Fruit fly (Drosophila melanogaster) whole organism, adult: ENCODE measurements around the gene Bx.

Experiments used
- CG12768 ChIP-seq: fragments of 200-800 bp; sonication (Bioruptor generic); optimal IDR thresholded peaks from 2 replicates; lab custom pipeline; 2017; ENCODE audit warnings: missing biosample characterization, missing genetic modification characterization, mild to moderate bottlenecking, moderate library complexity, missing genetic modification reagents
- CG14711 ChIP-seq: fragments of 200-800 bp; sonication (Bioruptor generic); optimal IDR thresholded peaks from 2 replicates; lab custom pipeline; 2018; ENCODE audit warnings: missing biosample characterization, mild to moderate bottlenecking, missing genetic modification characterization, moderate library complexity
- CG1620 ChIP-seq: fragments of 200-800 bp; sonication (Bioruptor generic); optimal IDR thresholded peaks from 2 replicates; lab custom pipeline; 2016; ENCODE audit warnings: missing biosample characterization, missing genetic modification characterization
- CG33017 ChIP-seq: fragments of 200-800 bp; sonication (Bioruptor generic); optimal IDR thresholded peaks from 2 replicates; lab custom pipeline; 2018; ENCODE audit warnings: missing biosample characterization, mild to moderate bottlenecking, missing genetic modification characterization, moderate library complexity
- CG5204 ChIP-seq: fragments of 200-800 bp; sonication (Bioruptor generic); optimal IDR thresholded peaks from 2 replicates; lab custom pipeline; 2016; ENCODE audit warnings: missing biosample characterization, missing genetic modification characterization
- CG7045 ChIP-seq: fragments of 200-800 bp; sonication (Bioruptor generic); optimal IDR thresholded peaks from 2 replicates; lab custom pipeline; 2017; ENCODE audit warnings: missing biosample characterization, mild to moderate bottlenecking, missing genetic modification characterization
- CG7101 ChIP-seq: fragments of 200-800 bp; sonication (Bioruptor generic); optimal IDR thresholded peaks from 2 replicates; lab custom pipeline; 2018; ENCODE audit warnings: missing biosample characterization, mild to moderate bottlenecking, missing genetic modification characterization, moderate library complexity
- Clk ChIP-seq: fragments of 200-800 bp; sonication (Bioruptor generic); optimal IDR thresholded peaks from 2 replicates; lab custom pipeline; 2017; ENCODE audit warnings: missing biosample characterization, missing genetic modification characterization
- Crg-1 ChIP-seq: fragments of 200-800 bp; sonication (Bioruptor generic); optimal IDR thresholded peaks from 2 replicates; lab custom pipeline; 2016; ENCODE audit warnings: missing biosample characterization, missing genetic modification characterization
- Mnt ChIP-seq: fragments of 200-800 bp; sonication (Bioruptor generic); optimal IDR thresholded peaks from 2 replicates; lab custom pipeline; 2016; ENCODE audit warnings: missing biosample characterization, mild to moderate bottlenecking, missing genetic modification characterization
- bab1 ChIP-seq: fragments of 200-800 bp; sonication (Bioruptor generic); optimal IDR thresholded peaks from 3 replicates; lab custom pipeline; 2019; ENCODE audit warnings: missing biosample characterization, mild to moderate bottlenecking, missing genetic modification characterization, moderate library complexity
- cic ChIP-seq: fragments of 200-800 bp; sonication (Bioruptor generic); optimal IDR thresholded peaks from 2 replicates; lab custom pipeline; 2017; ENCODE audit warnings: missing biosample characterization, mild to moderate bottlenecking, missing genetic modification characterization, moderate library complexity
- cnc ChIP-seq, 2 experiments: fragments of >200 bp; optimal IDR thresholded peaks; 2 replicates each; lab custom pipeline; 2017
- kay ChIP-seq: fragments of 200-800 bp; sonication (Bioruptor generic); peaks from one replicate; lab custom pipeline; 2016; ENCODE audit warnings: missing biosample characterization, missing genetic modification characterization, borderline replicate concordance
- ovo ChIP-seq: fragments of 200-800 bp; sonication (Bioruptor generic); optimal IDR thresholded peaks from 2 replicates; lab custom pipeline; 2016; ENCODE audit warnings: missing biosample characterization, missing genetic modification characterization
- pad ChIP-seq: fragments of 200-800 bp; sonication (Bioruptor generic); optimal IDR thresholded peaks from 3 replicates; lab custom pipeline; 2017; ENCODE audit warnings: missing biosample characterization, missing genetic modification characterization, mild to moderate bottlenecking, moderate library complexity, missing genetic modification reagents
- tj ChIP-seq: fragments of 200-800 bp; sonication (Bioruptor generic); optimal IDR thresholded peaks from 3 replicates; lab custom pipeline; 2017; ENCODE audit warnings: missing biosample characterization, mild to moderate bottlenecking, missing genetic modification characterization, moderate library complexity
- toe ChIP-seq: fragments of 200-800 bp; sonication (Bioruptor generic); optimal IDR thresholded peaks from 2 replicates; lab custom pipeline; 2016; ENCODE audit warnings: missing biosample characterization, missing genetic modification characterization

Bx gene

dm6 chrX:18618122-18618521, 102.9 kb downstream of the Bx start:
- TF ChIP-seq CG7045 (GFP tag; lab: Kevin White, UChicago) (no peak), tj (GFP tag; lab: Kevin White, UChicago) (no peak), pad (GFP tag; lab: Kevin White, UChicago) (no peak), toe (GFP tag; lab: Kevin White, UChicago) (no peak), cnc (optimal IDR thresholded peaks at IDR 0.05; lab: Kevin White, UChicago) (no peak), CG5204 (GFP tag; lab: Kevin White, UChicago) (no peak), Mnt (GFP tag; lab: Kevin White, UChicago) (no peak), cic (GFP tag; lab: Kevin White, UChicago) (no peak), CG12768 (GFP tag; lab: Kevin White, UChicago) (no peak), bab1 (no peak), CG1620 (GFP tag; lab: Kevin White, UChicago) (no peak), kay (GFP tag; lab: Kevin White, UChicago) (no peak)

- TF ChIP-seq Crg-1 (GFP tag; lab: Kevin White, UChicago) = no peak
- no peak for TF ChIP-seq CG14711 (tag; lab: Kevin White, UChicago)
- TF ChIP-seq cnc (optimal IDR thresholded peaks at IDR 0.05; lab: Kevin White, UChicago) = no peak
- no peak for TF ChIP-seq CG33017
- no peak for TF ChIP-seq Clk (GFP tag; lab: Kevin White, UChicago)
- TF ChIP-seq CG7045 (GFP tag; lab: Kevin White, UChicago) = no peak
- TF ChIP-seq kay (GFP tag; lab: Kevin White, UChicago) = no peak
- TF ChIP-seq CG1620 (GFP tag; lab: Kevin White, UChicago) = no peak
- no peak for TF ChIP-seq cic (GFP tag; lab: Kevin White, UChicago)
- TF ChIP-seq bab1 = no peak
- no peak for TF ChIP-seq CG7101 (tag; lab: Kevin White, UChicago)
- no peak for TF ChIP-seq CG5204 (GFP tag; lab: Kevin White, UChicago)
- TF ChIP-seq ovo (GFP tag; lab: Kevin White, UChicago) = no peak
These were observed 106.6 kb downstream of the Bx start for dm6 chrX:18621649-18622346.
